Fruit fly (Drosophila melanogaster) whole organism, embryonic: ENCODE results near the gene Piezo.

Experiments
- Atf6 ChIP-seq: fragments of 200-800 bp; sonication (Bioruptor generic); IDR thresholded peaks from 2 replicates; pipeline ENCODE4 v1.3.6; 2022; ENCODE audit warnings: missing biosample characterization, missing genetic modification characterization
- CG10321 ChIP-seq: fragments of 200-800 bp; sonication (Bioruptor generic); IDR thresholded peaks from 2 replicates; pipeline ENCODE4 v1.3.6; 2022; ENCODE audit warnings: missing biosample characterization, missing genetic modification characterization
- CG10959 ChIP-seq: fragments of 200-800 bp; sonication (Bioruptor generic); IDR thresholded peaks from 2 replicates; pipeline ENCODE4 v1.3.6; 2022; ENCODE audit warnings: missing biosample characterization, missing genetic modification characterization
- CG10979 ChIP-seq: fragments of 200-800 bp; sonication (Bioruptor generic); optimal IDR thresholded peaks from 2 replicates; lab custom pipeline; 2018; ENCODE audit warnings: missing biosample characterization, mild to moderate bottlenecking, missing genetic modification characterization, moderate library complexity
- CG11085 ChIP-seq: fragments of 200-800 bp; sonication (Bioruptor generic); IDR thresholded peaks from 2 replicates; pipeline ENCODE4 v1.3.6; 2022; ENCODE audit warnings: missing biosample characterization, missing genetic modification characterization
- CG11398 ChIP-seq: fragments of 200-800 bp; sonication (Bioruptor generic); optimal IDR thresholded peaks from 2 replicates; lab custom pipeline; 2016; ENCODE audit warnings: missing biosample characterization, missing genetic modification characterization
- CG13287 ChIP-seq: fragments of 200-800 bp; sonication (Bioruptor generic); IDR thresholded peaks from 2 replicates; pipeline ENCODE4 v1.3.6; 2022; ENCODE audit warnings: missing biosample characterization, missing genetic modification characterization; ENCODE audit not compliant: partially characterized antibody
- CG14050 ChIP-seq: fragments of 200-800 bp; sonication (Bioruptor generic); IDR thresholded peaks from 3 replicates; pipeline ENCODE4 v1.3.6; 2022; ENCODE audit warnings: missing biosample characterization, missing genetic modification characterization
- CG15601 ChIP-seq: fragments of 200-800 bp; sonication (Bioruptor generic); optimal IDR thresholded peaks from 3 replicates; lab custom pipeline; 2019; ENCODE audit warnings: missing biosample characterization, mild to moderate bottlenecking, missing genetic modification characterization, moderate library complexity
- CG17385 ChIP-seq: fragments of 200-800 bp; sonication (Bioruptor generic); optimal IDR thresholded peaks from 3 replicates; lab custom pipeline; 2018; ENCODE audit warnings: missing biosample characterization, mild to moderate bottlenecking, missing genetic modification characterization
- CG17568 ChIP-seq: fragments of 200-800 bp; sonication (Bioruptor generic); optimal IDR thresholded peaks from 2 replicates; lab custom pipeline; 2018; ENCODE audit warnings: missing biosample characterization, mild to moderate bottlenecking, missing genetic modification characterization, moderate library complexity
- CG18764 ChIP-seq: fragments of 200-800 bp; sonication (Bioruptor generic); optimal IDR thresholded peaks from 3 replicates; lab custom pipeline; 2016; ENCODE audit warnings: missing biosample characterization, missing genetic modification characterization
- CG2129 ChIP-seq: fragments of 200-800 bp; sonication (Bioruptor generic); IDR thresholded peaks from 2 replicates; pipeline ENCODE4 v1.3.6; 2022; ENCODE audit warnings: missing biosample characterization, missing genetic modification characterization; ENCODE audit not compliant: partially characterized antibody
- CG2202 ChIP-seq: fragments of 200-800 bp; sonication (Bioruptor generic); optimal IDR thresholded peaks from 2 replicates; lab custom pipeline; 2018; ENCODE audit warnings: missing biosample characterization, mild to moderate bottlenecking, missing genetic modification characterization
- CG2875 ChIP-seq: fragments of 200-800 bp; sonication (Bioruptor generic); optimal IDR thresholded peaks from 2 replicates; lab custom pipeline; 2017; ENCODE audit warnings: missing biosample characterization, mild to moderate bottlenecking, missing genetic modification characterization, missing genetic modification reagents
- CG4424 ChIP-seq: fragments of 200-800 bp; sonication (Bioruptor generic); optimal IDR thresholded peaks from 3 replicates; lab custom pipeline; 2016; ENCODE audit warnings: missing biosample characterization, missing genetic modification characterization
- CG4854 ChIP-seq: fragments of 200-800 bp; sonication (Bioruptor generic); optimal IDR thresholded peaks from 2 replicates; lab custom pipeline; 2016; ENCODE audit warnings: missing biosample characterization, missing genetic modification characterization, inconsistent platforms
- CG6272 ChIP-seq: fragments of 200-800 bp; sonication (Bioruptor generic); IDR thresholded peaks from 2 replicates; pipeline ENCODE4 v1.3.6; 2022; ENCODE audit warnings: missing biosample characterization, missing genetic modification characterization
- CG7271 ChIP-seq: fragments of 200-800 bp; sonication (Bioruptor generic); optimal IDR thresholded peaks from 2 replicates; lab custom pipeline; 2018; ENCODE audit warnings: missing biosample characterization, mild to moderate bottlenecking, missing genetic modification characterization, moderate library complexity
- CG7987 ChIP-seq: fragments of 200-800 bp; sonication (Bioruptor generic); optimal IDR thresholded peaks from 2 replicates; lab custom pipeline; 2018; ENCODE audit warnings: missing biosample characterization, mild to moderate bottlenecking, missing genetic modification characterization, moderate library complexity
- CG8944 ChIP-seq: fragments of 200-800 bp; sonication (Bioruptor generic); optimal IDR thresholded peaks from 3 replicates; lab custom pipeline; 2016; ENCODE audit warnings: missing biosample characterization, missing genetic modification characterization
- CG9876 ChIP-seq: fragments of 200-800 bp; sonication (Bioruptor generic); optimal IDR thresholded peaks from 2 replicates; lab custom pipeline; 2016; ENCODE audit warnings: missing biosample characterization, missing genetic modification characterization
- Dad ChIP-seq: fragments of 200-800 bp; sonication (Bioruptor generic); optimal IDR thresholded peaks from 3 replicates; lab custom pipeline; 2016; ENCODE audit warnings: missing biosample characterization, missing genetic modification characterization
- E2f1 ChIP-seq: fragments of 200-800 bp; sonication (Bioruptor generic); IDR thresholded peaks from 2 replicates; pipeline ENCODE4 v1.3.6; 2022; ENCODE audit warnings: missing biosample characterization, missing genetic modification characterization
- E2f2 ChIP-seq: fragments of 200-800 bp; sonication (Bioruptor generic); IDR thresholded peaks from 2 replicates; pipeline ENCODE4 v1.3.6; 2022; ENCODE audit warnings: missing biosample characterization, missing genetic modification characterization
- Gug ChIP-seq: fragments of 200-800 bp; sonication (Bioruptor generic); IDR thresholded peaks from 4 replicates; pipeline ENCODE4 v1.3.6; 2022; ENCODE audit warnings: missing biosample characterization, missing genetic modification characterization
- H2.0 ChIP-seq: fragments of 200-800 bp; sonication (Bioruptor generic); IDR thresholded peaks from 2 replicates; pipeline ENCODE4 v1.3.6; 2022; ENCODE audit warnings: missing biosample characterization, missing genetic modification characterization
- Hey ChIP-seq: fragments of 200-800 bp; sonication (Bioruptor generic); optimal IDR thresholded peaks from 3 replicates; lab custom pipeline; 2018; ENCODE audit warnings: missing biosample characterization, mild to moderate bottlenecking, missing genetic modification characterization
- Hr51 ChIP-seq, 2 experiments: fragments of 200-800 bp; sonication (Bioruptor generic); optimal IDR thresholded peaks; 2 replicates in 1 of 2; 3 replicates in 1 of 2; lab custom pipeline; 2016 to 2018; ENCODE audit warnings: missing biosample characterization in 2 of 2, missing genetic modification characterization in 2 of 2, mild to moderate bottlenecking in 1 of 2, moderate library complexity in 1 of 2
- MESR4 ChIP-seq: fragments of 200-800 bp; sonication (Bioruptor generic); optimal IDR thresholded peaks from 2 replicates; lab custom pipeline; 2018; ENCODE audit warnings: missing biosample characterization, mild to moderate bottlenecking, missing genetic modification characterization, moderate library complexity
- Xrp1 ChIP-seq: fragments of 200-800 bp; sonication (Bioruptor generic); IDR thresholded peaks from 2 replicates; pipeline ENCODE4 v1.3.6; 2022; ENCODE audit warnings: missing biosample characterization, missing genetic modification characterization
- caup ChIP-seq: fragments of 200-800 bp; sonication (Bioruptor generic); optimal IDR thresholded peaks from 3 replicates; lab custom pipeline; 2017; ENCODE audit warnings: missing biosample characterization, mild to moderate bottlenecking, missing genetic modification characterization, moderate library complexity; ENCODE audit not compliant: severe bottlenecking
- chinmo ChIP-seq: fragments of 200-800 bp; sonication (Bioruptor generic); IDR thresholded peaks from 4 replicates; pipeline ENCODE4 v1.3.6; 2022; ENCODE audit warnings: missing biosample characterization, missing genetic modification characterization; ENCODE audit not compliant: partially characterized antibody
- crc ChIP-seq: fragments of 200-800 bp; sonication (Bioruptor generic); optimal IDR thresholded peaks from 2 replicates; lab custom pipeline; 2016; ENCODE audit warnings: missing biosample characterization, missing genetic modification characterization
- dati ChIP-seq: fragments of 200-800 bp; sonication (Bioruptor generic); IDR thresholded peaks from 2 replicates; pipeline ENCODE4 v1.3.6; 2022; ENCODE audit warnings: missing biosample characterization, missing genetic modification characterization
- gem ChIP-seq: fragments of 200-800 bp; sonication (Bioruptor generic); optimal IDR thresholded peaks from 2 replicates; lab custom pipeline; 2019; ENCODE audit warnings: missing biosample characterization, mild to moderate bottlenecking, missing genetic modification characterization, moderate library complexity
- hth ChIP-seq: fragments of >200 bp; optimal IDR thresholded peaks from 2 replicates; lab custom pipeline; 2017; ENCODE audit warnings: inconsistent platforms
- klu ChIP-seq: fragments of 200-800 bp; sonication (Bioruptor generic); IDR thresholded peaks from 2 replicates; pipeline ENCODE4 v1.3.6; 2022; ENCODE audit warnings: missing biosample characterization, missing genetic modification characterization
- mam ChIP-seq: fragments of 200-800 bp; sonication (Bioruptor generic); optimal IDR thresholded peaks from 3 replicates; lab custom pipeline; 2016; ENCODE audit warnings: missing biosample characterization, missing genetic modification characterization
- nerfin-1 ChIP-seq: fragments of 200-800 bp; sonication (Bioruptor generic); optimal IDR thresholded peaks from 3 replicates; lab custom pipeline; 2019; ENCODE audit warnings: missing biosample characterization, mild to moderate bottlenecking, missing genetic modification characterization, moderate library complexity
- p53 ChIP-seq: fragments of 200-800 bp; sonication (Bioruptor generic); optimal IDR thresholded peaks from 2 replicates; lab custom pipeline; 2016; ENCODE audit warnings: missing biosample characterization, missing genetic modification characterization
- pnt ChIP-seq: fragments of 200-800 bp; sonication (Bioruptor generic); optimal IDR thresholded peaks from 3 replicates; lab custom pipeline; 2016; ENCODE audit warnings: missing biosample characterization, missing genetic modification characterization
- row ChIP-seq: fragments of 200-800 bp; sonication (Bioruptor generic); IDR thresholded peaks from 3 replicates; pipeline ENCODE4 v1.3.6; 2022; ENCODE audit warnings: missing biosample characterization, missing genetic modification characterization
- sima ChIP-seq: fragments of 200-800 bp; sonication (Bioruptor generic); optimal IDR thresholded peaks from 2 replicates; lab custom pipeline; 2016; ENCODE audit warnings: missing biosample characterization, missing genetic modification characterization
- slbo ChIP-seq: fragments of 200-800 bp; sonication (Bioruptor generic); IDR thresholded peaks from 2 replicates; pipeline ENCODE4 v1.3.6; 2022; ENCODE audit warnings: missing biosample characterization, missing genetic modification characterization
- sug ChIP-seq: fragments of 200-800 bp; optimal IDR thresholded peaks from 2 replicates; lab custom pipeline; 2019; ENCODE audit warnings: missing biosample characterization, mild to moderate bottlenecking, missing genetic modification characterization, moderate library complexity
- tgo ChIP-seq: fragments of 200-800 bp; sonication (Bioruptor generic); IDR thresholded peaks from 3 replicates; pipeline ENCODE4 v1.3.6; 2022; ENCODE audit warnings: missing biosample characterization, missing genetic modification characterization
- tll ChIP-seq, 2 experiments: fragments of 200-800 bp in 1 of 2; fragments of >200 bp in 1 of 2; sonication (Bioruptor generic) in 1 of 2; optimal IDR thresholded peaks; 2 replicates each; lab custom pipeline; 2017 to 2019; ENCODE audit warnings: missing biosample characterization in 2 of 2, missing genetic modification characterization in 2 of 2, mild to moderate bottlenecking in 1 of 2, moderate library complexity in 1 of 2
- tup ChIP-seq: fragments of 200-800 bp; sonication (Bioruptor generic); optimal IDR thresholded peaks from 2 replicates; lab custom pipeline; 2016; ENCODE audit warnings: missing biosample characterization, mild to moderate bottlenecking, missing genetic modification characterization, moderate library complexity
- zen2 ChIP-seq: fragments of 200-800 bp; sonication (Bioruptor generic); IDR thresholded peaks from 3 replicates; pipeline ENCODE4 v1.3.6; 2022; ENCODE audit warnings: missing biosample characterization, missing genetic modification characterization; ENCODE audit not compliant: partially characterized antibody

The Piezo gene

dm6 chr2L:8156682-8157081 is 6.2 kb upstream of the Piezo start (continued):
- TF ChIP-seq Gug (GFP tag; lab: Robert Waterston, UW), result peak; percentile 34; the same call in 1 of the 4 replicates
- peak; percentile 65 for TF ChIP-seq CG14050 (GFP tag; lab: Robert Waterston, UW)
- TF ChIP-seq hth (lab: Kevin White, UChicago), result no peak
- TF ChIP-seq CG2202, result no peak
- TF ChIP-seq CG10321, result no peak
- peak; percentile 81 for TF ChIP-seq mam (GFP tag; lab: Kevin White, UChicago)
- peak; percentile 65 for TF ChIP-seq pnt
- TF ChIP-seq MESR4 (GFP tag; lab: Kevin White, UChicago), result peak; percentile 37
- TF ChIP-seq CG7271, result no peak
- peak; percentile 57 for TF ChIP-seq CG6272
- TF ChIP-seq Atf6 (GFP tag; lab: Robert Waterston, UW), result 0 out of 2 replicates have a peak, but pooled peaks have one; percentile 39
- TF ChIP-seq CG17385 (GFP tag; lab: Kevin White, UChicago), result peak; percentile 68
- peak; percentile 64 for TF ChIP-seq E2f1 (GFP tag; lab: Robert Waterston, UW)
- TF ChIP-seq Dad (GFP tag; lab: Kevin White, UChicago), result peak; percentile 73
- TF ChIP-seq caup (GFP tag; lab: Kevin White, UChicago), result peak; percentile 73
- peak; percentile 43 for TF ChIP-seq p53
- peak; percentile 60 for TF ChIP-seq crc (GFP tag; lab: Kevin White, UChicago)
- TF ChIP-seq Xrp1, result peak; percentile 72
- peak; percentile 80 for TF ChIP-seq slbo (GFP tag; lab: Robert Waterston, UW)
- no peak for TF ChIP-seq Hey (tag; lab: Kevin White, UChicago)
- peak; percentile 67 for TF ChIP-seq sug (tag; lab: Kevin White, UChicago)
- TF ChIP-seq E2f2 (GFP tag; lab: Robert Waterston, UW), result peak; percentile 44; the same call in 1 of the 2 replicates
- TF ChIP-seq nerfin-1 (tag; lab: Kevin White, UChicago), result peak; percentile 69
- TF ChIP-seq chinmo (GFP tag; lab: Robert Waterston, UW), result no peak
- TF ChIP-seq gem (tag; lab: Kevin White, UChicago), result peak; percentile 80
- no peak for TF ChIP-seq dati (GFP tag; lab: Robert Waterston, UW)
- peak; percentile 36 for TF ChIP-seq CG4424
- peak; percentile 18; the same call in 1 of the 3 replicates for TF ChIP-seq tgo (GFP tag; lab: Robert Waterston, UW)
- TF ChIP-seq klu (GFP tag; lab: Robert Waterston, UW), result no peak
- no peak for TF ChIP-seq tll (GFP tag; optimal IDR thresholded peaks at IDR 0.05; lab: Kevin White, UChicago)
- no peak for TF ChIP-seq CG11398 (GFP tag; lab: Kevin White, UChicago)
- peak; percentile 41 for TF ChIP-seq CG9876 (GFP tag; lab: Kevin White, UChicago)
- TF ChIP-seq CG15601 (tag; lab: Kevin White, UChicago), result no peak
- TF ChIP-seq CG10959 (GFP tag; lab: Robert Waterston, UW), result no peak
- no peak for TF ChIP-seq zen2
- TF ChIP-seq Hr51 (GFP tag; optimal IDR thresholded peaks at IDR 0.05; lab: Kevin White, UChicago), result peak; percentile 57 to 64
- TF ChIP-seq CG2875 (GFP tag; lab: Kevin White, UChicago), result peak; percentile 6
- peak; percentile 47; the same call in 1 of the 2 replicates for TF ChIP-seq CG13287
- peak; percentile 87 for TF ChIP-seq row (GFP tag; lab: Robert Waterston, UW)
- TF ChIP-seq tup (GFP tag; lab: Kevin White, UChicago), result peak; percentile 65
- peak; percentile 59 for TF ChIP-seq CG18764 (GFP tag; lab: Kevin White, UChicago)
- peak; percentile 41; the same call in 1 of the 2 replicates for TF ChIP-seq H2.0
- TF ChIP-seq CG7987 (GFP tag; lab: Kevin White, UChicago), result peak; percentile 42
- TF ChIP-seq CG8944, result peak; percentile 66
- TF ChIP-seq CG4854, result peak; percentile 71
- TF ChIP-seq CG17568 (GFP tag; lab: Kevin White, UChicago), result peak; percentile 57
- no peak for TF ChIP-seq sima
- peak; percentile 58; the same call in 1 of the 2 replicates for TF ChIP-seq CG11085 (GFP tag; lab: Robert Waterston, UW)
- TF ChIP-seq CG2129 (GFP tag; lab: Robert Waterston, UW), result no peak
- peak; percentile 64 for TF ChIP-seq CG10979
